Worm (Caenorhabditis elegans): Measurements from ENCODE around the gene EGAP1.1.

DNA sequence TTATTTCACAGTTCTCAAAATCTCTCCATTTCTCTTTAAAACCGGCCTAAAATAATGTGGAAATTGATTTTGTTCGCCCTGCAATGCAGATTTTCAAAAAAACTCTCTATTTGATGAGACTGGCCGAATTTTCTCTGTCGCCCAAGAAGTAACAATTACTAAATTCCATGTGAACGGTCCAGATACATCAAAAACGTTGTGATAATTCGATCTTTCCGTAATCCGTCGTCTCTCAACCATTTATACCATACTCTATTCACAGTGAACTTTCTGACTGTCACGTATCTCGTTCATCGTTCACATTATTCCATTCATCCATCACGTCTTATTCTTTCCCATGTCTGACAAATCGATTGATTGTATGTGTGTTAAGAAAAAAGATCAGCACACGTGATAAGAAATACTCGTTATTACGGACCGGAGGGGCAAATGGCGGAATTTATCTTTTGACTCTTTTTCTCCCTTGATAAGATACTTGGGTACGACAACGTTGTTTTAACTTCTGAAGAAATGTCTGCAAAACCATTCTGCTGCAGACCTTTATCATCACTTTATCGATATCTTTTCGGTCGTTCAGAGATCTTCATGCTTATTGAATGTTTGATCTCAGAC, 15.8 kb downstream of the EGAP1.1 start:
- TF ChIP-seq snpc-3.4 (tag; optimal IDR thresholded peaks at IDR 0.05): no peak
- no peak for TF ChIP-seq nhr-90 (tag; optimal IDR thresholded peaks at IDR 0.05)
- no peak for TF ChIP-seq snpc-4 (GFP tag; optimal IDR thresholded peaks at IDR 0.05)
- TF ChIP-seq snpc-4 (tag; optimal IDR thresholded peaks at IDR 0.05): no peak
- TF ChIP-seq zfh-2 (GFP tag; conservative IDR thresholded peaks at IDR 0.05): no peak
- TF ChIP-seq xnd-1 (tag; optimal IDR thresholded peaks at IDR 0.05): no peak
- no peak for TF ChIP-seq C06A6.2 (GFP tag; conservative IDR thresholded peaks at IDR 0.05)
